Fruit fly (Drosophila melanogaster) whole organism, wandering third instar larva: ENCODE data around the gene CG10470.

Source experiments
- GATAd ChIP-seq: sonication (Bioruptor generic); optimal IDR thresholded peaks from 2 replicates; lab custom pipeline; 2016; ENCODE audit warnings: missing biosample characterization, missing genetic modification characterization
- Hr78 ChIP-seq: fragments of >200 bp; optimal IDR thresholded peaks from 2 replicates; lab custom pipeline; 2017; ENCODE audit warnings: missing biosample characterization, missing genetic modification characterization
- Hr83 ChIP-seq: fragments of 200-300 bp; sonication (Bioruptor generic); optimal IDR thresholded peaks from 2 replicates; lab custom pipeline; 2016; ENCODE audit warnings: missing biosample characterization, mild to moderate bottlenecking, missing genetic modification characterization, moderate library complexity; ENCODE audit not compliant: poor library complexity, severe bottlenecking
- dmrt93B ChIP-seq: fragments of 200-800 bp; sonication (Bioruptor generic); optimal IDR thresholded peaks from 2 replicates; lab custom pipeline; 2018; ENCODE audit warnings: missing biosample characterization, mild to moderate bottlenecking, missing genetic modification characterization
- dsf ChIP-seq: sonication (Bioruptor generic); optimal IDR thresholded peaks from 2 replicates; lab custom pipeline; 2016; ENCODE audit warnings: missing biosample characterization, missing genetic modification characterization, borderline replicate concordance
- foxo ChIP-seq, 2 experiments: fragments of 200-800 bp; sonication (Bioruptor generic); optimal IDR thresholded peaks; 2 replicates in 1 of 2; 3 replicates in 1 of 2; lab custom pipeline; 2016 to 2017; ENCODE audit warnings: missing biosample characterization in 2 of 2, missing genetic modification characterization in 2 of 2
- lola ChIP-seq: fragments of >200 bp; optimal IDR thresholded peaks from 2 replicates; lab custom pipeline; 2017; ENCODE audit warnings: missing biosample characterization, missing genetic modification characterization
- pan ChIP-seq: fragments of >200 bp; optimal IDR thresholded peaks from 2 replicates; lab custom pipeline; 2017
- usp ChIP-seq: fragments of >200 bp; optimal IDR thresholded peaks from 2 replicates; lab custom pipeline; 2017; ENCODE audit warnings: missing biosample characterization, missing genetic modification characterization
- woc ChIP-seq: sonication (Bioruptor generic); optimal IDR thresholded peaks from 2 replicates; lab custom pipeline; 2016; ENCODE audit warnings: missing biosample characterization, mild to moderate bottlenecking, missing genetic modification characterization

CG10470 gene

dm6 chr2L:19098668-19099067, 49.8 kb downstream of the CG10470 start:
- TF ChIP-seq dsf (GFP tag; lab: Kevin White, UChicago) = no peak
- no peak for TF ChIP-seq foxo (GFP tag; optimal IDR thresholded peaks at IDR 0.05; lab: Kevin White, UChicago)
- TF ChIP-seq Hr83 (GFP tag; lab: Kevin White, UChicago) = no peak
- no peak for TF ChIP-seq woc (GFP tag; lab: Kevin White, UChicago)
- TF ChIP-seq Hr78 (GFP tag; lab: Kevin White, UChicago) = no peak
- TF ChIP-seq usp (GFP tag; lab: Kevin White, UChicago) = no peak
- TF ChIP-seq dmrt93B (GFP tag; lab: Kevin White, UChicago) = no peak
- TF ChIP-seq lola (GFP tag; lab: Kevin White, UChicago) = no peak
- no peak for TF ChIP-seq GATAd (GFP tag; lab: Kevin White, UChicago)
- no peak for TF ChIP-seq pan
